Worm (Caenorhabditis elegans): ENCODE measurements around the gene K08H10.6.
A peak's percentile ranks its signal among the peaks of the same experiment; 100 is the strongest.

The K08H10.6 gene

ce11 chrV:10019083-10019624, 23.5 kb upstream of the K08H10.6 start:
- TF ChIP-seq madf-9 (GFP tag; conservative IDR thresholded peaks at IDR 0.05) (no peak), lin-38 (GFP tag; IDR thresholded peaks at IDR 0.05) (peak; percentile 21; the same call in 1 of the 2 replicates), daf-19 (GFP tag; conservative IDR thresholded peaks at IDR 0.05) (0 out of 2 replicates have a peak, but pooled peaks have one; percentile 23), mdt-29 (GFP tag; IDR thresholded peaks at IDR 0.05) (no peak), vab-7 (GFP tag; IDR thresholded peaks at IDR 0.05) (0 out of 2 replicates have a peak, but pooled peaks have one; percentile 18), D1046.2 (GFP tag; IDR thresholded peaks at IDR 0.05) (0 out of 2 replicates have a peak, but pooled peaks have one; percentile 25), saeg-2 (GFP tag; IDR thresholded peaks at IDR 0.05) (0 out of 2 replicates have a peak, but pooled peaks have one; percentile 42), daf-12 (tag; optimal IDR thresholded peaks at IDR 0.05) (no peak)

ce11 chrV:10018291-10018690, 22.6 kb upstream of the K08H10.6 start:
- TF ChIP-seq lin-38 (GFP tag; IDR thresholded peaks at IDR 0.05): peak; percentile 43
- no peak for TF ChIP-seq T20F7.1 (GFP tag; optimal IDR thresholded peaks at IDR 0.05)
- TF ChIP-seq unc-62 (GFP tag; optimal IDR thresholded peaks at IDR 0.05 in 1 of 2): peak in 1 of 2 experiments; percentile 81
- no peak for TF ChIP-seq unc-62 (tag; optimal IDR thresholded peaks at IDR 0.05)
- TF ChIP-seq unc-130 (GFP tag; optimal IDR thresholded peaks at IDR 0.05): peak; percentile 98
- TF ChIP-seq Y105C5A.15 (GFP tag; IDR thresholded peaks at IDR 0.05): no peak
- TF ChIP-seq F10B5.3 (tag; optimal IDR thresholded peaks at IDR 0.05): no peak
- peak; percentile 43 for TF ChIP-seq F49E8.2 (tag; optimal IDR thresholded peaks at IDR 0.05; ENCODE audit: borderline replicate concordance)
- TF ChIP-seq T26A8.4 (GFP tag; IDR thresholded peaks at IDR 0.05): no peak
- TF ChIP-seq zip-2 (tag; optimal IDR thresholded peaks at IDR 0.05): no peak
- no peak for TF ChIP-seq egl-27 (tag; optimal IDR thresholded peaks at IDR 0.05)
- TF ChIP-seq nhr-10 (tag; optimal IDR thresholded peaks at IDR 0.05): no peak
- TF ChIP-seq tra-1 (GFP tag; IDR thresholded peaks at IDR 0.05): no peak
- no peak for TF ChIP-seq D1046.2 (GFP tag; IDR thresholded peaks at IDR 0.05)

ce11 chrV:10012639-10013038, 16.9 kb upstream of the K08H10.6 start:
- TF ChIP-seq pqm-1 (tag; optimal IDR thresholded peaks at IDR 0.05): peak; percentile 61
- TF ChIP-seq daf-16 (GFP tag; optimal IDR thresholded peaks at IDR 0.05): no peak
- peak; percentile 82 for TF ChIP-seq daf-16 (tag; optimal IDR thresholded peaks at IDR 0.05)
- no peak for TF ChIP-seq lin-39 (tag; optimal IDR thresholded peaks at IDR 0.05)
- peak; percentile 61 for TF ChIP-seq dmd-6 (GFP tag; IDR thresholded peaks at IDR 0.05)
- TF ChIP-seq gei-8 (GFP tag; optimal IDR thresholded peaks at IDR 0.05): no peak
- TF ChIP-seq hlh-11 (tag; optimal IDR thresholded peaks at IDR 0.05): peak; percentile 56
- peak; percentile 67 for TF ChIP-seq dve-1 (tag; optimal IDR thresholded peaks at IDR 0.05; ENCODE audit: insufficient read depth)
- peak; percentile 78 for TF ChIP-seq nhr-28 (tag; optimal IDR thresholded peaks at IDR 0.05)
- peak in 1 of 2 experiments; percentile 29 for TF ChIP-seq unc-62 (GFP tag; optimal IDR thresholded peaks at IDR 0.05 in 1 of 2)
- no peak for TF ChIP-seq unc-62 (tag; optimal IDR thresholded peaks at IDR 0.05)
- peak; percentile 12 for TF ChIP-seq hlh-30 (tag; optimal IDR thresholded peaks at IDR 0.05; ENCODE audit: insufficient read depth)

ce11 chrV:10011623-10012022, 15.9 kb upstream of the K08H10.6 start, which contains the start of gene lea-1:
Gene lea-1 (plus strand): TSS chrV:10011923.
- TF ChIP-seq mdl-1 (tag; optimal IDR thresholded peaks at IDR 0.05) (no peak), madf-5 (GFP tag; IDR thresholded peaks at IDR 0.05) (no peak), ama-1 (optimal IDR thresholded peaks at IDR 0.05) (no peak), lin-1 (GFP tag; IDR thresholded peaks at IDR 0.05) (no peak), lin-38 (GFP tag; IDR thresholded peaks at IDR 0.05) (no peak), hif-1 (tag; optimal IDR thresholded peaks at IDR 0.05) (no peak), mdt-29 (GFP tag; IDR thresholded peaks at IDR 0.05) (no peak)
